Worm (Caenorhabditis elegans): Measurements from ENCODE around the gene fbxa-211.

DNA sequence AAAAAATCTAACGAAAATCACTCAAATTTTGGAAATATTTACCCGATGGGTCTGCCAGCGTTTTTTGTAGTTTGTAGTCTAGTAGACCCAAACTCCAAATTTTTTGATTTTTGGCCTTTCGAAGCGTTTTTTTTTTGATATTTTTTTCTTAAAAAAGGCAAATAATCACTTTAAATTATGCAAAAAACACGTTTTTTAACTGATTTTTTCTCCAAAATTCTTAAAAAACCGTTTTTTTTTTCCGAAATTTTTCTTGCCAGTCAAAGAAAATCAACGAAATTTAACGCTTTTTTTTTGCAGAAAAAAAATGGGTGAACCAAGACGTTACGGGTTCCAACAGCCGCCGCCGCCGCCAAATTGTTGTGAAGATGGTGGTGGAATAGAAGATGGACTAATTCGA lies 19.4 kb upstream of the fbxa-211 start, which contains the start of gene Y37H2A.1:
- TF ChIP-seq mep-1 (tag; optimal IDR thresholded peaks at IDR 0.05) (no peak), zag-1 (tag; optimal IDR thresholded peaks at IDR 0.05) (no peak), ceh-90 (tag; optimal IDR thresholded peaks at IDR 0.05) (no peak), unc-86 (tag; optimal IDR thresholded peaks at IDR 0.05) (no peak)

Data from whole organism, L1 larva.